Worm (Caenorhabditis elegans) whole organism, mixed stage, embryonic: ENCODE results near the gene sdz-5.
A peak's percentile ranks its signal among the peaks of the same experiment; 100 is the strongest.

Experiments used
- M03D4.4 ChIP-seq: sonication (generic microtip); optimal IDR thresholded peaks from 2 replicates; lab custom pipeline; 2017; ENCODE audit warnings: mild to moderate bottlenecking, missing genetic modification characterization, missing compliant biosample characterization
- bed-3 ChIP-seq: fragments of 200-800 bp; sonication (Bioruptor generic); optimal IDR thresholded peaks from 3 replicates; lab custom pipeline; 2018; ENCODE audit warnings: mild to moderate bottlenecking, missing genetic modification characterization, moderate library complexity, missing compliant biosample characterization
- ceh-39 ChIP-seq: fragments of 150-350 bp; optimal IDR thresholded peaks from 2 replicates; lab custom pipeline; 2014; ENCODE audit warnings: missing biosample characterization, missing genetic modification characterization
- ceh-43 ChIP-seq: fragments of 200-800 bp; sonication (Bioruptor generic); optimal IDR thresholded peaks from 2 replicates; lab custom pipeline; 2018; ENCODE audit warnings: mild to moderate bottlenecking, missing genetic modification characterization, moderate library complexity, missing compliant biosample characterization
- ceh-83 ChIP-seq: fragments of 200-800 bp; sonication (Bioruptor generic); optimal IDR thresholded peaks from 2 replicates; lab custom pipeline; 2018; ENCODE audit warnings: mild to moderate bottlenecking, missing genetic modification characterization, missing compliant biosample characterization
- ces-1 ChIP-seq: fragments of 150-350 bp; optimal IDR thresholded peaks from 2 replicates; lab custom pipeline; 2014; ENCODE audit warnings: missing biosample characterization, missing genetic modification reagents, missing genetic modification characterization
- cnd-1 ChIP-seq: fragments of 200-800 bp; sonication (Bioruptor generic); optimal IDR thresholded peaks from 2 replicates; lab custom pipeline; 2018; ENCODE audit warnings: mild to moderate bottlenecking, missing genetic modification characterization, missing compliant biosample characterization
- drap-1 ChIP-seq: fragments of 200-800 bp; sonication (Bioruptor generic); optimal IDR thresholded peaks from 3 replicates; lab custom pipeline; 2018; ENCODE audit warnings: mild to moderate bottlenecking, missing genetic modification characterization, missing compliant biosample characterization
- elt-1 ChIP-seq: sonication (generic microtip); optimal IDR thresholded peaks from 2 replicates; lab custom pipeline; 2017; ENCODE audit warnings: missing genetic modification characterization, mild to moderate bottlenecking, missing compliant biosample characterization, antibody characterized with exemption, moderate library complexity, borderline replicate concordance; ENCODE audit not compliant: insufficient read depth
- elt-3 ChIP-seq: fragments of 150-350 bp; optimal IDR thresholded peaks from 2 replicates; lab custom pipeline; 2014; ENCODE audit warnings: missing biosample characterization, missing genetic modification characterization
- flh-1 ChIP-seq: fragments of 200-800 bp; sonication (Bioruptor generic); optimal IDR thresholded peaks from 2 replicates; lab custom pipeline; 2018; ENCODE audit warnings: mild to moderate bottlenecking, missing genetic modification characterization, moderate library complexity, missing compliant biosample characterization
- ham-2 ChIP-seq: fragments of 200-800 bp; sonication (Bioruptor generic); optimal IDR thresholded peaks from 2 replicates; lab custom pipeline; 2018; ENCODE audit warnings: mild to moderate bottlenecking, missing genetic modification characterization, missing compliant biosample characterization
- hlh-1 ChIP-seq: fragments of 150-350 bp; optimal IDR thresholded peaks from 2 replicates; lab custom pipeline; 2014; ENCODE audit warnings: missing biosample characterization, missing genetic modification reagents, missing genetic modification characterization
- lin-13 ChIP-seq: fragments of 150-350 bp; optimal IDR thresholded peaks from 2 replicates; lab custom pipeline; 2014; ENCODE audit warnings: missing biosample characterization, missing genetic modification characterization
- lin-32 ChIP-seq: fragments of 200-800 bp; sonication (Bioruptor generic); optimal IDR thresholded peaks from 2 replicates; lab custom pipeline; 2018; ENCODE audit warnings: mild to moderate bottlenecking, missing genetic modification characterization, missing compliant biosample characterization
- lsy-2 ChIP-seq: fragments of 150-350 bp; optimal IDR thresholded peaks from 2 replicates; lab custom pipeline; 2014; ENCODE audit warnings: missing biosample characterization, missing genetic modification characterization
- mab-5 ChIP-seq: fragments of 150-350 bp; optimal IDR thresholded peaks from 2 replicates; lab custom pipeline; 2014; ENCODE audit warnings: missing biosample characterization, missing genetic modification characterization
- nhr-12 ChIP-seq: fragments of 150-350 bp; optimal IDR thresholded peaks from 2 replicates; lab custom pipeline; 2014; ENCODE audit warnings: missing biosample characterization, missing genetic modification characterization
- nhr-237 ChIP-seq: fragments of 150-350 bp; optimal IDR thresholded peaks from 2 replicates; lab custom pipeline; 2014; ENCODE audit warnings: missing biosample characterization, missing genetic modification characterization
- nhr-28 ChIP-seq: fragments of 150-350 bp; optimal IDR thresholded peaks from 2 replicates; lab custom pipeline; 2014; ENCODE audit warnings: missing biosample characterization, missing genetic modification characterization
- nhr-76 ChIP-seq: sonication (generic microtip); optimal IDR thresholded peaks from 2 replicates; lab custom pipeline; 2017; ENCODE audit warnings: missing biosample characterization, missing genetic modification characterization
- pha-4 ChIP-seq: fragments of 150-350 bp; optimal IDR thresholded peaks from 2 replicates; lab custom pipeline; 2018; ENCODE audit warnings: missing biosample characterization, missing genetic modification reagents, missing genetic modification characterization
- sptf-1 ChIP-seq: sonication (generic microtip); optimal IDR thresholded peaks from 2 replicates; lab custom pipeline; 2017; ENCODE audit warnings: mild to moderate bottlenecking, missing genetic modification characterization, moderate library complexity, missing compliant biosample characterization
- tbx-8 ChIP-seq: fragments of 200-800 bp; sonication (Bioruptor generic); optimal IDR thresholded peaks from 2 replicates; lab custom pipeline; 2018; ENCODE audit warnings: mild to moderate bottlenecking, missing genetic modification characterization, moderate library complexity, missing compliant biosample characterization
- unc-120 ChIP-seq: sonication (generic microtip); optimal IDR thresholded peaks from 2 replicates; lab custom pipeline; 2017; ENCODE audit warnings: missing genetic modification characterization, missing compliant biosample characterization; ENCODE audit not compliant: poor library complexity, severe bottlenecking
- unc-62 ChIP-seq: fragments of 150-350 bp; optimal IDR thresholded peaks from 2 replicates; lab custom pipeline; 2014; ENCODE audit warnings: missing biosample characterization, missing genetic modification reagents, missing genetic modification characterization
- zip-8 ChIP-seq: fragments of 150-350 bp; optimal IDR thresholded peaks from 2 replicates; lab custom pipeline; 2014; ENCODE audit warnings: missing biosample characterization, missing genetic modification characterization

The sdz-5 gene

ce11 chrII:2996721-2997120, 11.8 kb upstream of the sdz-5 start, which contains the start of gene lido-8:
lido-8 (plus strand) TSS chrII:2997021.
- TF ChIP-seq tbx-8 (no peak), zip-8 (tag; lab: Kevin White, UChicago) (peak; percentile 64)

ce11 chrII:2997828-2998441, 10.6 kb upstream of the sdz-5 start:
- TF ChIP-seq mab-5 (tag; lab: Kevin White, UChicago) (no peak), zip-8 (tag; lab: Kevin White, UChicago) (peak; percentile 100), tbx-8 (no peak), lsy-2 (tag; lab: Kevin White, UChicago) (no peak), elt-3 (tag; lab: Kevin White, UChicago) (no peak), cnd-1 (no peak), sptf-1 (tag; lab: Kevin White, UChicago) (no peak), unc-120 (tag; lab: Kevin White, UChicago) (no peak)

ce11 chrII:3000535-3001264, 7.8 kb upstream of the sdz-5 start, which contains the start of gene lido-9:
lido-9 (plus strand) TSS chrII:3000768.
- TF ChIP-seq elt-1 (tag; lab: Kevin White, UChicago) (no peak), cnd-1 (peak; percentile 24), flh-1 (GFP tag; lab: Kevin White, UChicago) (no peak), nhr-12 (tag; lab: Kevin White, UChicago) (no peak), nhr-76 (tag; lab: Kevin White, UChicago) (no peak), zip-8 (tag; lab: Kevin White, UChicago) (no peak), ceh-39 (tag; lab: Kevin White, UChicago) (no peak), lin-32 (no peak), lsy-2 (tag; lab: Kevin White, UChicago) (no peak), ham-2 (GFP tag; lab: Kevin White, UChicago) (no peak), nhr-28 (tag; lab: Kevin White, UChicago) (no peak), lin-13 (no peak), pha-4 (tag; lab: Kevin White, UChicago) (no peak), sptf-1 (tag; lab: Kevin White, UChicago) (no peak), ceh-83 (GFP tag; lab: Kevin White, UChicago) (peak; percentile 19)

ce11 chrII:3002211-3002610, 6.3 kb upstream of the sdz-5 start, which contains the start of gene lido-10:
lido-10 (plus strand) TSS chrII:3002511.
- TF ChIP-seq pha-4 (tag; lab: Kevin White, UChicago) (no peak), elt-3 (tag; lab: Kevin White, UChicago) (no peak), M03D4.4 (tag; lab: Kevin White, UChicago) (no peak), tbx-8 (no peak), nhr-237 (tag; lab: Kevin White, UChicago) (no peak), ceh-43 (GFP tag; lab: Kevin White, UChicago) (no peak), flh-1 (GFP tag; lab: Kevin White, UChicago) (no peak), cnd-1 (no peak), ham-2 (GFP tag; lab: Kevin White, UChicago) (no peak), lin-13 (no peak), ceh-39 (tag; lab: Kevin White, UChicago) (no peak), bed-3 (GFP tag; lab: Kevin White, UChicago) (no peak), drap-1 (GFP tag; lab: Kevin White, UChicago) (no peak), ceh-83 (GFP tag; lab: Kevin White, UChicago) (no peak), hlh-1 (tag; lab: Kevin White, UChicago) (no peak), elt-1 (tag; lab: Kevin White, UChicago) (no peak)

- no peak for TF ChIP-seq lin-13
- no peak for TF ChIP-seq ces-1
- no peak for TF ChIP-seq nhr-237 (tag; lab: Kevin White, UChicago)
- TF ChIP-seq M03D4.4 (tag; lab: Kevin White, UChicago) = no peak
- TF ChIP-seq ceh-39 (tag; lab: Kevin White, UChicago) = no peak
- no peak for TF ChIP-seq ceh-83 (GFP tag; lab: Kevin White, UChicago)
- TF ChIP-seq unc-62 (GFP tag; lab: Kevin White, UChicago) = no peak
Observed at ce11 chrII:3003667-3004066, 4.8 kb upstream of the sdz-5 start, which contains the start of gene lido-11. lido-11 (plus strand) TSS chrII:3003967.
